Fruit fly (Drosophila melanogaster): ENCODE data around the gene Kmn1.

DNA sequence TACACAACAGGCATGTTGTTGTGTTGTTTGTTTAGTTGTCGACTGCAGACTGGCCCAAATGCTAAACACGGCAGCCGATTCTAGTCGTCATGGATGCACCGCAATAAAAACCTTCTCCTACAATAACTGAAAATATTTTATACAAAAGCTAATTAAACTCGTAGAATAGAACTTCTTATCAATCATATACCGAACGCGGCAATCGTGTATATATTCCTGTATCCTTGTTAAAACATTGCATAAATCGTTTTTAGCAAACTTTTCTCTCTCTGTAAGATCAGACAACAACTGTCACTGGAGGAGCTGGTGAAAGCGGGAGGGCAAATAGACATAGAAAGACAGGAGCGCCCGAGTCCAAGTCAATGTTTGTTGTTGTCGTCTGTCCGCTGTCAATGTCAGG is 23.5 kb downstream of the Kmn1 start:
- no peak for TF ChIP-seq Dll (optimal IDR thresholded peaks at IDR 0.05)
- TF ChIP-seq CG8478 (optimal IDR thresholded peaks at IDR 0.05) = no peak
- TF ChIP-seq pan (optimal IDR thresholded peaks at IDR 0.05) = no peak
- no peak for TF ChIP-seq usp (GFP tag; optimal IDR thresholded peaks at IDR 0.05)
- TF ChIP-seq psq (optimal IDR thresholded peaks at IDR 0.05) = no peak

Data from whole organism.